Worm (Caenorhabditis elegans): Measurements from ENCODE around the gene sra-8.

DNA sequence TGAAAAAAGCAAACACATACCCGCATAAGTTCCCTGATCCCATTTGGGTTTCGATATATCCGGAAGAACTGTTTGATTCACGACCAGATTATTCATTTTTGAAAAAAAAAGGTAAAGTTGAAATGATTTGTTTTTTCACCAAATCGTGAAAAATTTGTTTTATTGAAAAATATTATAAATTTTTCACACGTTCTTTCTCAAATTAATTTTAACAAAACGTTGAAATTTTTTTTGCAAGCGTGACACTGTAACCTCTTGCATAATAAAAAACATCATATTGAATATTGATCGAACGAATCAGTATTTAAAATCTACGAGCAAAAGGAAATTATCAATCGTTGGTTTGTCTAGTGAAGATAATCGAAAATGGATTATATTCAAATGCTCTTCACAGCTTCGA, 18.7 kb upstream of the sra-8 start, which contains the start of the genes sfxn-1.1 and AH6.3:
- TF ChIP-seq ztf-29 (GFP tag; IDR thresholded peaks at IDR 0.05) (no peak), ztf-23 (GFP tag; IDR thresholded peaks at IDR 0.05) (no peak), T22C8.4 (GFP tag; IDR thresholded peaks at IDR 0.05) (no peak), flt-1 (GFP tag; IDR thresholded peaks at IDR 0.05) (no peak)
